Worm (Caenorhabditis elegans) whole organism, L2 larva: ENCODE measurements around the gene chil-23.

Experiments
- C34F6.9 ChIP-seq: fragments of 150-350 bp; optimal IDR thresholded peaks from 2 replicates; lab custom pipeline; 2014; ENCODE audit warnings: missing biosample characterization, missing genetic modification characterization
- F13H6.1 ChIP-seq: sonication (generic microtip); optimal IDR thresholded peaks from 2 replicates; lab custom pipeline; 2016; ENCODE audit warnings: missing genetic modification characterization, missing compliant biosample characterization
- R02D3.7 ChIP-seq: fragments of 150-350 bp; optimal IDR thresholded peaks from 2 replicates; lab custom pipeline; 2014; ENCODE audit warnings: missing biosample characterization, missing genetic modification characterization
- alr-1 ChIP-seq: fragments of 150-350 bp; optimal IDR thresholded peaks from 2 replicates; lab custom pipeline; 2014; ENCODE audit warnings: missing biosample characterization, missing genetic modification characterization
- blmp-1 ChIP-seq: sonication (generic microtip); optimal IDR thresholded peaks from 2 replicates; lab custom pipeline; 2017; ENCODE audit warnings: missing genetic modification characterization, mild to moderate bottlenecking, missing compliant biosample characterization, antibody characterized with exemption, moderate library complexity; ENCODE audit not compliant: insufficient read depth
- ceh-16 ChIP-seq: fragments of 150-350 bp; optimal IDR thresholded peaks from 2 replicates; lab custom pipeline; 2014; ENCODE audit warnings: missing biosample characterization, missing genetic modification characterization
- ceh-82 ChIP-seq: fragments of 150-350 bp; optimal IDR thresholded peaks from 2 replicates; lab custom pipeline; 2014; ENCODE audit warnings: missing biosample characterization, missing genetic modification characterization
- crh-2 ChIP-seq: sonication (generic microtip); optimal IDR thresholded peaks from 2 replicates; lab custom pipeline; 2017; ENCODE audit warnings: missing biosample characterization, missing genetic modification characterization
- egl-27 ChIP-seq: sonication (generic microtip); optimal IDR thresholded peaks from 3 replicates; lab custom pipeline; 2017; ENCODE audit warnings: missing biosample characterization, missing genetic modification reagents, missing genetic modification characterization
- elt-1 ChIP-seq: fragments of 150-350 bp; optimal IDR thresholded peaks from 2 replicates; lab custom pipeline; 2014; ENCODE audit warnings: missing biosample characterization, missing genetic modification characterization
- elt-3 ChIP-seq: sonication (generic microtip); optimal IDR thresholded peaks from 2 replicates; lab custom pipeline; 2017; ENCODE audit warnings: missing biosample characterization, missing genetic modification characterization
- fos-1 ChIP-seq: fragments of 150-350 bp; optimal IDR thresholded peaks from 2 replicates; lab custom pipeline; 2014; ENCODE audit warnings: missing biosample characterization, missing genetic modification characterization
- gmeb-1 ChIP-seq: fragments of 150-350 bp; optimal IDR thresholded peaks from 2 replicates; lab custom pipeline; 2014; ENCODE audit warnings: missing biosample characterization, missing genetic modification characterization
- lin-11 ChIP-seq: fragments of 150-350 bp; sonication (generic microtip); optimal IDR thresholded peaks from 2 replicates; lab custom pipeline; 2014; ENCODE audit warnings: missing biosample characterization, missing genetic modification characterization, inconsistent platforms, mixed read lengths
- lin-13 ChIP-seq: fragments of 150-350 bp; optimal IDR thresholded peaks from 2 replicates; lab custom pipeline; 2014; ENCODE audit warnings: missing biosample characterization, missing genetic modification reagents, missing genetic modification characterization
- lin-39 ChIP-seq: fragments of 150-350 bp; optimal IDR thresholded peaks from 2 replicates; lab custom pipeline; 2014; ENCODE audit warnings: missing biosample characterization, missing genetic modification reagents, missing genetic modification characterization
- lsy-2 ChIP-seq, 2 experiments: fragments of 150-350 bp in 1 of 2; sonication (generic microtip) in 1 of 2; optimal IDR thresholded peaks; 2 replicates each; lab custom pipeline; 2014 to 2017; ENCODE audit warnings: missing biosample characterization in 2 of 2, missing genetic modification characterization in 2 of 2
- mdl-1 ChIP-seq, 2 experiments: fragments of 150-350 bp in 1 of 2; sonication (generic microtip) in 1 of 2; optimal IDR thresholded peaks; 2 replicates each; lab custom pipeline; 2017; ENCODE audit warnings: missing biosample characterization in 2 of 2, missing genetic modification characterization in 2 of 2
- nhr-129 ChIP-seq: fragments of 150-350 bp; optimal IDR thresholded peaks from 2 replicates; lab custom pipeline; 2014; ENCODE audit warnings: missing biosample characterization, missing genetic modification characterization
- nhr-21 ChIP-seq: fragments of 150-350 bp; optimal IDR thresholded peaks from 2 replicates; lab custom pipeline; 2014; ENCODE audit warnings: missing biosample characterization, missing genetic modification characterization
- nhr-23 ChIP-seq: fragments of 150-350 bp; optimal IDR thresholded peaks from 2 replicates; lab custom pipeline; 2014; ENCODE audit warnings: missing biosample characterization, missing genetic modification reagents, missing genetic modification characterization
- nhr-25 ChIP-seq: fragments of 150-350 bp; sonication (generic microtip); optimal IDR thresholded peaks from 3 replicates; lab custom pipeline; 2014; ENCODE audit warnings: missing biosample characterization, missing genetic modification characterization
- nhr-6 ChIP-seq: fragments of 150-350 bp; optimal IDR thresholded peaks from 2 replicates; lab custom pipeline; 2014; ENCODE audit warnings: missing biosample characterization, missing genetic modification characterization
- nhr-77 ChIP-seq: fragments of 150-350 bp; optimal IDR thresholded peaks from 2 replicates; lab custom pipeline; 2014; ENCODE audit warnings: missing biosample characterization, missing genetic modification characterization
- sem-4 ChIP-seq: fragments of 150-350 bp; optimal IDR thresholded peaks from 2 replicates; lab custom pipeline; 2014; ENCODE audit warnings: missing biosample characterization, missing genetic modification reagents, missing genetic modification characterization
- skn-1 ChIP-seq: sonication (generic microtip); optimal IDR thresholded peaks from 2 replicates; lab custom pipeline; 2017; ENCODE audit warnings: missing biosample characterization, missing genetic modification characterization
- sma-3 ChIP-seq: sonication (generic microtip); optimal IDR thresholded peaks from 2 replicates; lab custom pipeline; 2016; ENCODE audit warnings: missing genetic modification reagents, missing genetic modification characterization, missing compliant biosample characterization
- sma-9 ChIP-seq, 2 experiments: fragments of 150-350 bp in 1 of 2; sonication (generic microtip) in 1 of 2; optimal IDR thresholded peaks; 2 replicates each; lab custom pipeline; 2014 to 2016; ENCODE audit warnings: missing genetic modification characterization in 2 of 2, mild to moderate bottlenecking in 1 of 2, missing biosample characterization in 1 of 2, missing compliant biosample characterization in 1 of 2, missing genetic modification reagents in 1 of 2, moderate library complexity in 1 of 2
- snpc-4 ChIP-seq: fragments of 150-350 bp; optimal IDR thresholded peaks from 2 replicates; lab custom pipeline; 2014; ENCODE audit warnings: missing biosample characterization, missing genetic modification characterization
- unc-55 ChIP-seq: fragments of 150-350 bp; sonication (generic microtip); optimal IDR thresholded peaks from 3 replicates; lab custom pipeline; 2014; ENCODE audit warnings: missing biosample characterization, missing genetic modification reagents, missing genetic modification characterization
- unc-62 ChIP-seq: fragments of 150-350 bp; optimal IDR thresholded peaks from 2 replicates; lab custom pipeline; 2014; ENCODE audit warnings: missing biosample characterization, missing genetic modification reagents, missing genetic modification characterization
- zag-1 ChIP-seq: fragments of 150-350 bp; optimal IDR thresholded peaks from 2 replicates; lab custom pipeline; 2014; ENCODE audit warnings: missing biosample characterization, missing genetic modification characterization
- ztf-1 ChIP-seq: fragments of 200-800 bp; sonication (Bioruptor generic); conservative IDR thresholded peaks from 2 replicates; pipeline ENCODE4 v1.3.6; 2022; ENCODE audit warnings: missing genetic modification characterization, missing compliant biosample characterization
- ztf-4 ChIP-seq: fragments of 150-350 bp; optimal IDR thresholded peaks from 2 replicates; lab custom pipeline; 2014; ENCODE audit warnings: missing biosample characterization, missing genetic modification characterization

Gene chil-23

DNA sequence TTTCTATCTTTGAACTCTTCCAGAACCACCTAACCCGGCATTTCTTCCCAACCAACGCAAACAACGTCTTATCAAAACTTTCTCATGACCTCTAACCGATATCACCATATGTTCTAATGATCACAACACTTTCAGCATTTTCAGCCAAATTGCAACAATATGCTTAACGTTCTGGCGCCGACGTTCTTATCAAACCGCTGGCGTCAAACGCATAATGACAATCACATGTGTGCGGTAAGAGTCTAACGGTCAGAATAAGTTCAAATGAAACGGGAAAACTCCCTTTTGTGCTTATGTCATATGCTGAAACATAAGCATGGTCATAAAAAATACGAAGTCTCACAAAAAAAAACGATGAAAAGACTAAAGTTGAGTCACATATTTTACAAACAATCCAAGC lies 32.5 kb upstream of the chil-23 start:
- TF ChIP-seq sma-3 (GFP tag; lab: Kevin White, UChicago) (peak; percentile 49), fos-1 (tag; lab: Kevin White, UChicago) (peak; percentile 78), elt-3 (tag; lab: Kevin White, UChicago) (no peak), F13H6.1 (peak; percentile 78), gmeb-1 (tag; lab: Kevin White, UChicago) (peak; percentile 46), lsy-2 (tag; optimal IDR thresholded peaks at IDR 0.05; lab: Kevin White, UChicago) (no peak), crh-2 (tag; lab: Kevin White, UChicago) (peak; percentile 66), nhr-129 (tag; lab: Kevin White, UChicago) (peak; percentile 7), sma-9 (GFP tag; optimal IDR thresholded peaks at IDR 0.05; lab: Kevin White, UChicago) (peak; percentile 92), sma-9 (tag; optimal IDR thresholded peaks at IDR 0.05; lab: Kevin White, UChicago) (no peak), mdl-1 (tag; optimal IDR thresholded peaks at IDR 0.05; lab: Kevin White, UChicago) (peak in 1 of 2 experiments; percentile 63)
- TF ChIP-seq, all 48 proteins: peak for 8

DNA sequence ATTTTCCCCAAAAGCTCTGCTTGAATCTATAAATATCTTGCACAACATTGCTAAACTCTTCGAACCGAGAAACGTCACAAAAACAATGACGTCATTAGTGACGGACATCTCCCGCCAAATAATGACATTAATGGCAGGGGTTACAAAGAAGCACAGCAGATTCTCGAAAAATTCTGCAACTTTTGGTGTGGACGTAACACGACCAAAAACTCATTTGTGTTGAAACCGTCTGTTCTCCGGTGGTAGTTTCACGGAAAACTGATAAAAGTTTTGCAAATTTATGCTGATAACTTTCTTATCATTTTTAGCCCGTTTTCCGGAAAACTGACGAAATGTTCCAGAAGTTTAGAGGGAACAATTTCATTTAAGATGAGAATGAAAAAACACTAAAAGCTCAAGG lies 30.2 kb upstream of the chil-23 start:
- peak; percentile 13 for TF ChIP-seq sma-9 (GFP tag; optimal IDR thresholded peaks at IDR 0.05; lab: Kevin White, UChicago)
- no peak for TF ChIP-seq sma-9 (tag; optimal IDR thresholded peaks at IDR 0.05; lab: Kevin White, UChicago)
- peak; percentile 38 for TF ChIP-seq fos-1 (tag; lab: Kevin White, UChicago)
- TF ChIP-seq gmeb-1 (tag; lab: Kevin White, UChicago) = peak; percentile 23
- TF ChIP-seq blmp-1 (tag; lab: Kevin White, UChicago) = no peak
- TF ChIP-seq snpc-4 (tag; lab: Kevin White, UChicago) = no peak

DNA sequence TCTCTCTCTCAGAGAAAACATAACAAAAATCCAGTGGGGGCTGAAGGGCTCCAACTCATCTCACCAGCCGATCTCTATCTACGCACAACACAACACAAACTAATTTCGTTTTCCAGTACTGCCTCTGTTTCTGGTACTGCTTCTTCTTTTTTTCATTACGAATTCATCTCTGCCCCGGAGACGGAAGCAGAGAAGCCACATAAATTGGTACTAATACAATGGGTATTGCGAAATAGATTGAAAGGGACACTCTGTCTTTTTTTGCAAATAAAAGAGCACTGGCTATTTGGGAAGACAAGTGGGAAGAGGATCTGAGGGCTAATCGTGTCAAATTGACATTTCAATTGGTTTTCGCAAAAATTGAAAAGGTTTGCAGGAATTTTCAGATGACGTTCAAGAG lies 28.9 kb upstream of the chil-23 start:
- no peak for TF ChIP-seq snpc-4 (tag; lab: Kevin White, UChicago)
- no peak for TF ChIP-seq fos-1 (tag; lab: Kevin White, UChicago)
- no peak for TF ChIP-seq skn-1
- peak; percentile 41 for TF ChIP-seq sem-4 (tag; lab: Kevin White, UChicago)
- no peak for TF ChIP-seq nhr-77 (tag; lab: Kevin White, UChicago)
- TF ChIP-seq lin-13 (GFP tag; lab: Kevin White, UChicago) = no peak
- TF ChIP-seq sma-9 (GFP tag; optimal IDR thresholded peaks at IDR 0.05; lab: Kevin White, UChicago) = peak; percentile 29
- no peak for TF ChIP-seq sma-9 (tag; optimal IDR thresholded peaks at IDR 0.05; lab: Kevin White, UChicago)
- peak; percentile 40 for TF ChIP-seq C34F6.9 (tag; lab: Kevin White, UChicago)
- no peak for TF ChIP-seq unc-62 (GFP tag; lab: Kevin White, UChicago)
- TF ChIP-seq ztf-4 (tag; lab: Kevin White, UChicago) = no peak
- peak; percentile 67 for TF ChIP-seq unc-55
- TF ChIP-seq ztf-1 (GFP tag; lab: Robert Waterston, UW) = no peak
- no peak for TF ChIP-seq gmeb-1 (tag; lab: Kevin White, UChicago)
- peak in 1 of 2 experiments; percentile 34 for TF ChIP-seq lsy-2 (tag; optimal IDR thresholded peaks at IDR 0.05; lab: Kevin White, UChicago)
- TF ChIP-seq ceh-82 (tag; lab: Kevin White, UChicago) = no peak
- no peak for TF ChIP-seq blmp-1 (tag; lab: Kevin White, UChicago)
- no peak for TF ChIP-seq nhr-21 (tag; lab: Kevin White, UChicago)
- peak; percentile 29 for TF ChIP-seq zag-1 (tag; lab: Kevin White, UChicago)
- no peak for TF ChIP-seq elt-1
- peak; percentile 43 for TF ChIP-seq crh-2 (tag; lab: Kevin White, UChicago)
- TF ChIP-seq lin-11 = no peak
- TF ChIP-seq alr-1 = no peak
- no peak for TF ChIP-seq F13H6.1
- no peak for TF ChIP-seq lin-39 (tag; lab: Kevin White, UChicago)
- no peak for TF ChIP-seq nhr-23 (tag; lab: Kevin White, UChicago)
- TF ChIP-seq nhr-129 (tag; lab: Kevin White, UChicago) = peak; percentile 25
- TF ChIP-seq, all 48 proteins: peak for 8

DNA sequence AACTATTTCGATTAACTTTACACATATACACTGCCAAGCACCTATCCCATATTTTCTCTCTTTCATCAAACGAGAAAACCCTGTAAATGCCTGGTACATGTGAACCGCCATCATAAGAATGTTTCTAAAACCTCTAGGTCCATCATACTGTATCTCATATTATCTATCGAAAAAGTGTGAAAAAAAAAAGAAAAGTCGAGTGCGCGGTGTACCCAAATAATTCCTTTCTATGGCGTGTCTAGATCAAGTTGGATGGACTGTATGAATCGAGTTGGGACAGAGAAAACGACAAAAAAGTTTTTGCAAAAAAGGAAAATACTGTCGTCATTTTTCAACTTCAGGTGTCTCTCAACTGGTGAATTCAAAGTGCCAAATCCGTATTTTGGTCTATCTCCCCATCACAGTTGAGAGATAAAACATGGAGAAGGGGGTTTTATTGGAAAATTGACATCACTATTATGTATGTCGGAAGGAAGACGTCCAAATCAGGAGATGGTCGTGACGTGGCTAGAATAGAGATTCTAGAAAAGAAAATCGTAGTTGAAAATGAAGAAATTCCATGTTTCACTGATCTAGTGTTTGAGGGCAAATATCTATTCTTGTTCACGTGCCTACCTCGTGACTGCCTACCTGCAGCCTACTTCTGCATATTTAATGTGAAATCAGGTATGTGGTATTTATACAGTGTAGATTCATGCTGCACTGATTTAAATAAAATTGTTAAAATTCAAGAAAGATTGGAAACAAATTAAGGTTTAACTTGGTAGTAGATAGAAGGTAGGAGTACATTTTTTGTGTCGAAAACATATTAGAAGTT lies 25.0 kb upstream of the chil-23 start:
- TF ChIP-seq ceh-82 (tag; lab: Kevin White, UChicago) (no peak), crh-2 (tag; lab: Kevin White, UChicago) (peak; percentile 21), nhr-6 (no peak), ceh-16 (no peak), sma-3 (GFP tag; lab: Kevin White, UChicago) (peak; percentile 30), nhr-25 (peak; percentile 49), R02D3.7 (tag; lab: Kevin White, UChicago) (no peak), sma-9 (GFP tag; optimal IDR thresholded peaks at IDR 0.05; lab: Kevin White, UChicago) (peak; percentile 61), sma-9 (tag; optimal IDR thresholded peaks at IDR 0.05; lab: Kevin White, UChicago) (no peak), elt-1 (no peak), nhr-129 (tag; lab: Kevin White, UChicago) (peak; percentile 10), egl-27 (peak; percentile 10)
